Worm (Caenorhabditis elegans): Measurements from ENCODE around the gene M60.6.

M60.6 gene

DNA sequence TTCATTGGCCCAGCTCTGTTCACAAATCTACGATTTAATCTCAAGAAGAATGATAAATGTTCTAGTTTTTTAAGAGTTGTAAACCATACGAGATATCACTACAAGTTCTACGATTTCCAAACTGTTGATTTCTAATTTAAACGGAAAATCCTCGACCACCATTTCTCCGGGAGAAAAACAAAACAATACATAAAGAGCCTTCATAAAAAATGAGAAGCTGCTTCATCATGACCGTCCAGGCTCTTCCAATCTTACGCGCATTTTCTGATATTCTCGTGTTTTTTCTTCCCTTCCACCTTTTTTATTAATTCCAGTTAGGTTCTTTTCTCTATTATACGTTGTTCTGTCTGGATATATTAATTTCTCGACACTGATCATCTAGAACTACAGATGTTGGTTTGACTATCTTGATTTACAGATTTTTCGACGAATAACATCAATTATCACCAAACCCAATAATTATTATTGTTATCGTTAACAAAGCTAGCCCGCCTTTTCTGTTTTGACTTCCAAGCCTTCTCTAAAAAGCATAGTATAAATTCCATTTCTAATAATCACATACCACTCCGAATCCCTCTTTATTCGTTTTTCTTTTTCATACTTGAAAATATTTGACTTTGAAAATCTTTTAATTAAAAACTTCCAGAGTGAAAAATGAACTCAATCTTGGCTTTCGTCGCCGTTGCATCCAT is 37.7 kb downstream of the M60.6 start, which contains the start of gene C47D2.1:
C47D2.1 (plus strand) TSS at position 642 of the 692 bp plus-strand sequence.
- TF ChIP-seq unc-62 (GFP tag; optimal IDR thresholded peaks at IDR 0.05): no peak

DNA sequence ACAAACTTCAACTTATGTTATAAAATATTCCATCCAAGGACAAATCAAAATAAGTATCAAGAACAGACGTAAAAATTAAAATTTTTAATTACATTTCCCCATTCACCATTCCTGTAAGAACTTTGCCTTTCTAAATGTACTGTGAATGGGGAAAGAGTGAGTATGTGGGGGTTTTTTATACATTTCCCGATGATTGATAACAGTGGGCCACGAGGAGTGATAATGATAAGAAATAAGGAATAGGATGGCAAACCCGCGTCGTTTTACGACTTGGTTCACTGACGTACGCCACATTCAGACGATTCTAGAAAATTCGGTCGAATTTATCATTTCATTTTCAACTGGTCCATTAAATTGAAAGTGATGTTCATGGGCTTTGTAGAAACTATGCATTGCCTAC is 41.3 kb downstream of the M60.6 start, which contains the start of gene cdd-1:
cdd-1 (minus strand) TSS at position 151 of the 400 bp plus-strand sequence.
- no peak for TF ChIP-seq unc-62 (GFP tag; optimal IDR thresholded peaks at IDR 0.05)

DNA sequence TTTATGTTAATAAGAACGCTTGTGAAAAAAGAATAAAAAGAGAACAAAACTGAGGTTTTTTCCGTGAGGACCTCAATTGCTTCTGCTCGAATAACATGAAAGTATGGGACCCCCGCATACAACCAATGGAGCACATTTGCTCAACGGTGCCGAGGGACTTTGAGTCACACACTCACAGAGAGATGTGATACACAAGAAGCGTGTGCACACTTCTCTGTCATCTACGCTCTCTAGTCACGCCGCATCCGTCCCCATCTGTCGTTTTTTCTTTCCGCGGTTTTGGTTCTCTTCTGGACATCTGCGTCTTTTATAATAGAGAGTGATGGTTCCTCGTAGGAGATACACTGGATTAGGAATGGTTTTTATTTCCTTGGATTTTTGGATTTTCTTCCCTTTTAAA is 46.3 kb downstream of the M60.6 start:
- no peak for TF ChIP-seq unc-62 (GFP tag; optimal IDR thresholded peaks at IDR 0.05)

DNA sequence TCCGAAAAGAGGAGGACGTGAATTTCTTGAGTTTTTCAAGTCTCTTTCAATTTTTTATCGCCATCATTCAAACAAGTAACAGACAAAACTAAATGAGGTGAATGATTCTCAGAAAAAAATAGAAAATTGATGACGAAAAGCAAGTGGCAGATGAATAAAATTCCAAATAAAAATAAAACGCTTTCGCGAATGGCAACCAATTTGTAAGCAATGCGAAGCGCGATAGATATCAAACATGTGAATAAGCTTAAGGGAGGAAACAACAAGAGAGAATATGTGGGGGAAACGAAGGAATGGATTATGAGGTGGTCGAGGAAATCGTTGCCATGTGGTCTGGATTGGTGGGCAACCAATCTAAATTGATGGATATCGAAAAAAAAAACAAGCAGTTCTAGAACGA is 47.8 kb downstream of the M60.6 start:
- no peak for TF ChIP-seq unc-62 (GFP tag; optimal IDR thresholded peaks at IDR 0.05)

DNA sequence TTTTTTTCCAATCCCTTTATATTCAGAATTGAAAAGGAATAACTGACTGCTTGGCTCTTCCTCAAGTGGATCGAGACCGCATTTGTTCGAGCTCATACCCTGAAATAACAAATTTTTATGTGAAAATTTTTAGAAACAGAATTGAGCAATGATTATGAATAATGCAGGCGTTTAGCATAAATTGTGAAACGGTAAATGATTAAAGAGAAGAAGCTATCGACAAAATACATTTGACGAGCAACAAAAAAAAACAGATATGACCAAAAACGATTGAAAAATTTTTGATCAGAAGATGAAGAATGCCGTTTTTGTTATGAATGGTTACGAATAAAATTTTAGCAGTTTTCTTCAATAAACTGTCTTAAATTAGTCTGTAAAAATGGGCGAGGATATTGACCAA is 48.6 kb downstream of the M60.6 start, which contains the start of gene C17H11.6:
C17H11.6 (minus strand) TSS at position 101 of the 400 bp plus-strand sequence.
- TF ChIP-seq unc-62 (GFP tag; optimal IDR thresholded peaks at IDR 0.05): no peak

DNA sequence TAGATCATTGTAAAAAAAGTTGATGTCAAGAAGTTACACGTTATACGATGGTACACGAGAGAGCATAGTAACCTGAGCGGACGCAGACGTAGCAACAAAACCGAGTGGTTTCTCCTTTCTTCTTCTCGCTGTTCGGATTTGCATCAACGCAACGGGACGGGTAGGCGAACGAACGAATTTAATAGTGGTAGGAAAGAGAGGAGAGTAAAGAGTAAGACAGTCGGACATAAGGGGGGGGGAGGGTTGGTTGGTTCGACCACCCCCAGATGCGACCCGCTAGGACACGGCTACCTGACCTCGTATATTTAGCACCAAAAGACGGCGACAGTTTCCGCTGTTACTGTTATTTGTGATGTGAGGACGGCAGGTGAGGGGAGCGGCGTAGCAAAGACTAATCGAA is 51.0 kb downstream of the M60.6 start:
- TF ChIP-seq unc-62 (GFP tag; optimal IDR thresholded peaks at IDR 0.05): no peak

DNA sequence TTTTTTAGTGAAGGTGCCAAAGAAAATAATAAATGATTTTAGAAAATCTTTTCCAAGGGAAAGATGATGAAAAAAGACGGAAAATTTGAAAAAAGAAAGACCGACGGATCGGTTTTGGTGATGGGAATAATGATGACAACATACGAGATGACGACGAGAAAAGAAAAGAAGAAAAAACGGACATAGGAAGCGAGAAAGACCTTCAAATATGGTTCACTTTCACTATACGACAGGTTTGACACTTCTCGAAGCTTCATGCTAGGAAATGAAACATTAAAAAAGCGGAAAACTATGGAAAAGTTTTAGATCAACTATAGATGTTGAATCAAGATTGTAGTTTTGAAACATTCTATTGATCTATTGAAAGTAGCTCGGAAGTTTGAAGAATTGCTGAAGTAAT is 52.1 kb downstream of the M60.6 start:
- TF ChIP-seq unc-62 (GFP tag; optimal IDR thresholded peaks at IDR 0.05): no peak
